Worm (Caenorhabditis elegans) whole organism, L2 larva: ENCODE results near the gene Y66A7A.9.

Experiments used
- blmp-1 ChIP-seq: sonication (generic microtip); optimal IDR thresholded peaks from 2 replicates; lab custom pipeline; 2017; ENCODE audit warnings: missing genetic modification characterization, mild to moderate bottlenecking, missing compliant biosample characterization, antibody characterized with exemption, moderate library complexity; ENCODE audit not compliant: insufficient read depth
- dmd-4 ChIP-seq: sonication (generic microtip); optimal IDR thresholded peaks from 2 replicates; lab custom pipeline; 2017; ENCODE audit warnings: missing biosample characterization, missing genetic modification characterization
- egl-27 ChIP-seq: sonication (generic microtip); optimal IDR thresholded peaks from 3 replicates; lab custom pipeline; 2017; ENCODE audit warnings: missing biosample characterization, missing genetic modification reagents, missing genetic modification characterization
- elt-1 ChIP-seq: fragments of 150-350 bp; optimal IDR thresholded peaks from 2 replicates; lab custom pipeline; 2014; ENCODE audit warnings: missing biosample characterization, missing genetic modification characterization
- lin-39 ChIP-seq: fragments of 150-350 bp; optimal IDR thresholded peaks from 2 replicates; lab custom pipeline; 2014; ENCODE audit warnings: missing biosample characterization, missing genetic modification reagents, missing genetic modification characterization
- unc-39 ChIP-seq: fragments of 150-350 bp; optimal IDR thresholded peaks from 2 replicates; lab custom pipeline; 2014; ENCODE audit warnings: missing biosample characterization, missing genetic modification characterization
- unc-62 ChIP-seq: fragments of 150-350 bp; optimal IDR thresholded peaks from 2 replicates; lab custom pipeline; 2014; ENCODE audit warnings: missing biosample characterization, missing genetic modification reagents, missing genetic modification characterization

ce11 chrIII:11573921-11574320 is 38.4 kb downstream of the Y66A7A.9 start, which contains the start of gene Y66D12A.8:
- TF ChIP-seq unc-62 (GFP tag; lab: Kevin White, UChicago), result no peak
- TF ChIP-seq lin-39 (tag; lab: Kevin White, UChicago), result no peak
- TF ChIP-seq blmp-1, result no peak
- TF ChIP-seq dmd-4 (tag; lab: Kevin White, UChicago), result no peak
- no peak for TF ChIP-seq egl-27 (tag; lab: Kevin White, UChicago)
- no peak for TF ChIP-seq unc-39
- TF ChIP-seq elt-1 (tag; lab: Kevin White, UChicago), result no peak
